Worm (Caenorhabditis elegans) whole organism, mixed stage, embryonic: Measurements from ENCODE around the gene ncs-5.

Source experiments
- ceh-43 ChIP-seq: fragments of 200-800 bp; sonication (Bioruptor generic); optimal IDR thresholded peaks from 2 replicates; lab custom pipeline; 2018; ENCODE audit warnings: mild to moderate bottlenecking, missing genetic modification characterization, moderate library complexity, missing compliant biosample characterization
- ham-2 ChIP-seq: fragments of 200-800 bp; sonication (Bioruptor generic); optimal IDR thresholded peaks from 2 replicates; lab custom pipeline; 2018; ENCODE audit warnings: mild to moderate bottlenecking, missing genetic modification characterization, missing compliant biosample characterization
- mab-5 ChIP-seq: fragments of 150-350 bp; optimal IDR thresholded peaks from 2 replicates; lab custom pipeline; 2014; ENCODE audit warnings: missing biosample characterization, missing genetic modification characterization
- mep-1 ChIP-seq: fragments of 150-350 bp; optimal IDR thresholded peaks from 2 replicates; lab custom pipeline; 2017; ENCODE audit warnings: missing biosample characterization, missing genetic modification reagents, missing genetic modification characterization, inconsistent platforms
- mls-2 ChIP-seq: sonication (generic microtip); optimal IDR thresholded peaks from 2 replicates; lab custom pipeline; 2016; ENCODE audit warnings: mild to moderate bottlenecking, missing genetic modification characterization, moderate library complexity, missing compliant biosample characterization
- unc-62 ChIP-seq: fragments of 150-350 bp; optimal IDR thresholded peaks from 2 replicates; lab custom pipeline; 2014; ENCODE audit warnings: missing biosample characterization, missing genetic modification reagents, missing genetic modification characterization

Gene ncs-5

DNA sequence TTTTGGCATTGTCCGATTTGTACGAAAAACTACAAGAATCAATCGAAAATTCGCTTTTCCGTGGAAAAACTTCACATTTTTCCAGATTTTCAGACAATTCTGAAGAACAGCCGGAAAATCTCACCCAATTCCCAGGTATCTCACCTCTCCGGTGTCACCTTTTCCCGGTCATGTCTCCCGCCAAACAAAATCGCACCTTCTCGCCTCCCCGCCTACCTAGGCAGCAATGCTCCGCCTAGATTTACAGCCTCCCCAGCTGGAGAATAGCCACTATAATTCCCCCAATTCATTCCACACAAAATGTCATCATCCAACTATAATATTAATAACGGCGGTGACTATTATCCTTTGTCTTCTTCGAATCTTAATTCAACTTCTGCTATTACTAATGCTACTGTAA lies 54.3 kb downstream of the ncs-5 start, which contains the start of gene ceh-51:
TSS of gene ceh-51 (plus strand) at position 301 of the 400 bp plus-strand sequence.
- TF ChIP-seq unc-62 (GFP tag; lab: Kevin White, UChicago) (no peak), mep-1 (no peak), ham-2 (no peak), ceh-43 (GFP tag; lab: Kevin White, UChicago) (no peak), mls-2 (tag; lab: Kevin White, UChicago) (no peak), mab-5 (tag; lab: Kevin White, UChicago) (no peak)
